3 worm cellular contexts compared by ENCODE assay signal in genomic region chrX:11385916-11386315, ce11.
TF ChIP-seq lines count a peak whose summit lies in the region.

No protein-coding gene starts in this region.

TF ChIP-seq in whole organism, L1 larva, 84 proteins besides CTCF, POLR2A, EP300 and RAD21:
- TF ChIP-seq nhr-85 (tag; lab: Kevin White, UChicago) (peak; percentile 83), lin-14 (GFP tag; optimal IDR thresholded peaks at IDR 0.05; lab: Kevin White, UChicago) (peak; percentile 51), mdl-1 (tag; optimal IDR thresholded peaks at IDR 0.05; lab: Kevin White, UChicago) (no peak)

TF ChIP-seq in whole organism, L2 larva, 48 proteins besides CTCF, POLR2A, EP300 and RAD21:
- no peak for TF ChIP-seq sem-4 (tag; optimal IDR thresholded peaks at IDR 0.05; lab: Kevin White, UChicago)
- TF ChIP-seq gmeb-1 (tag; optimal IDR thresholded peaks at IDR 0.05; lab: Kevin White, UChicago), result no peak
- TF ChIP-seq ZK546.5 (tag; optimal IDR thresholded peaks at IDR 0.05; lab: Kevin White, UChicago), result no peak
- TF ChIP-seq F13H6.1 (tag; optimal IDR thresholded peaks at IDR 0.05; lab: Kevin White, UChicago), result no peak
- TF ChIP-seq nhr-129 (tag; optimal IDR thresholded peaks at IDR 0.05; lab: Kevin White, UChicago), result no peak
- TF ChIP-seq nhr-25 (tag; optimal IDR thresholded peaks at IDR 0.05; lab: Kevin White, UChicago), result peak; percentile 39
TF ChIP-seq in whole organism, L2 larva: peak in this region for 1.

TF ChIP-seq in whole organism, L3 larva, 47 proteins besides CTCF, POLR2A, EP300 and RAD21:
- TF ChIP-seq nhr-25 (tag; optimal IDR thresholded peaks at IDR 0.05; lab: Kevin White, UChicago) (peak; percentile 1), nhr-23 (tag; optimal IDR thresholded peaks at IDR 0.05; lab: Kevin White, UChicago) (peak; percentile 26), ama-1 (optimal IDR thresholded peaks at IDR 0.05; lab: Kevin White, UChicago) (no peak)
